Fruit fly (Drosophila melanogaster): ENCODE measurements around the gene Adk2.

Adk2 gene

DNA sequence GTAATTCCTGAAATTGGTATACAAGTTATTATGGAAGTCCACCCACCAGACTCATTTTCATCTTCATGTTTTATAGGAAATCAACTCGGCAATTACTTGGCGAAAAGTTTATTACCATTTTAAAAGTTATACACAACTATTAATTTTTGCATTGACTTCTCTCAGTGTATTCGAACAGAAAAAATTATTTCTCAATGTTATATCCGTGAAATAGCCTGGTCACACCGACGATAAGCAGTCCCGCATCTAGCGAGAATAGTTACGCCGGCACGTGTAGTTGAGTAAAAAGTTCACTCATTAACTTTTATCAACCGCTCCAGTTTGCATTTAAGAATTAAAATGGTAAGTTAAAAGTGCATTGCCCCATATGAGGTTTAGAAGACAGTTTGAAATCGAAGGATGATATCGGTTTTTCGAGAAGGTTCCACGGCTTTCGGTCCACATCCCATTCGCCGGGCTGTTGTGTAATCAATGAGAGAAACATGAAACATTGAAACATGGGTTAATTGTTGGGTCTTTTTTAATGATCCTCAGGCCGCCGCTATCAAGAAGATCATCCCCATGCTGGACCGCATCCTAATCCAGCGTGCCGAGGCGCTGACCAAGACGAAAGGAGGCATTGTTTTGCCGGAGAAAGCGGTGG lies 6.5 kb downstream of the Adk2 start, which contains the start of gene CG11267:
Gene CG11267, plus strand, starts transcription at position 228 of the 643 bp plus-strand sequence.
- peak; percentile 42 for TF ChIP-seq noc (tag; optimal IDR thresholded peaks at IDR 0.05)

DNA sequence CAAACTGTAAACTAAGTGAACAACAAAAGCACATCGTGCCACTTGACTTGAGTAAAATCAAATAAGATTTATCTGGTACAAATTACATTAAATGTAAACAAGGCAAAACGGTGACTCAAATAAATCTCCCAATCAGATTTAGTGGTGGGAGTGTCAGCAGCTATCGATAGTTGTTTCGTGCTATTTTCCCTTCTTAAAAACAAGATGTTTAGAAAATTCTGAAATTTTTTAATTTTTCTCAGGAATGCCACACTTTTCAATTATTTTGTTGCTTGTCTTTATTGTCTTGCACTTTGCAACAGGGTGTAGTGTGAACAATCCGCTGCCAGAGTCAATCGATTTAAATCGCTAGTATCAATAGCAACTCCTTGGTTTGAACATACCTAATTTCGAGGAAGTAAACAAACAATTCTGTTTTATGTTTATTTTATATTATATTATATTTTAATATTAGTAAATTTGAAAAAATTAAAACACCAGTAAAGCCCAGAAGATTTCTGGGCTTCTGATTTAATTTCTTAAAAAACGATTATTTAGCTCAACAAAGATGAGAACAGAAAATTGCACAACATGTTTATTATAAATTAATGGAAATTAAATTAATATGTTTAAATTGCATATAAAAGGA lies 7.2 kb downstream of the Adk2 start, which contains the start of gene MICAL-like:
Gene MICAL-like, minus strand, starts transcription at position 138 of the 628 bp plus-strand sequence.
- TF ChIP-seq noc (tag; optimal IDR thresholded peaks at IDR 0.05), result no peak

DNA sequence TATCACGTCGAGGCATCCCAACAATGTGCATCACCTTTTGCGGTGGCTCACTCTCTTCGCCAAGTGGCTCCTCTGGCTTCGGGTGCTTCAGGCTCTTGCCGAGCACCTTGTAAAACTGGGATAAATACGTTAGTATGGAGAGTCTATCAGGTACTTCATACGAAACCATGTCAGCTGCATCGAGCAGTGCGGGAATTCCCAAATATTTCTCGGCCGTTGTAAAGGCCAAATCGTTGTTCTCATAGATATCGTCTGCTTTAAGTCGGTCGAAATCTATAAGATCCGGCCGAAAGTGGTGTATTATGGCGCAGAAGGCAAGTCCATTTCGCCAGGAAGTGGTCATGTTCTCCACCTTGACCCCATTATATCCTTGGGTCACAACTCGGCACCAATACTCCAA lies 7.8 kb downstream of the Adk2 start:
- no peak for TF ChIP-seq noc (tag; optimal IDR thresholded peaks at IDR 0.05)

DNA sequence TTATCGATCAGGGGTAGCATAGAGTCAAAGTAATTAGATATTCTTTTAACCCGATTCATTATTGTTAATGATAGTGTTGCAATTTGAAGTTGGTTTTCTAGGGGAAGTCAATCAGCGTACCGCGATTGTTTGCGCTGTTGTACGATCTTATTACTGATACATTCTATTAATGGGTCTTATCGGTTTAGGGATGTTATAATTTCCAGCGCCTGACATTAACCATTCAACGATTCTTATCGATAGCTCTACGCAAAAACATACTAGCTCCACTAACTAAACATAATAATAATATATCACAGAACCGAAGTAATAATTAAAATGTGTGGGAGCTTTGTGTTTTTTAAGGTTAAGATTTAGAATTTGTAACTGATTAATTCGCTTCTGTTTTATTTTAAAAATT lies 11.0 kb downstream of the Adk2 start, which contains the start of gene Cul6:
Gene Cul6, minus strand, starts transcription at position 175 of the 400 bp plus-strand sequence.
- no peak for TF ChIP-seq noc (tag; optimal IDR thresholded peaks at IDR 0.05)

DNA sequence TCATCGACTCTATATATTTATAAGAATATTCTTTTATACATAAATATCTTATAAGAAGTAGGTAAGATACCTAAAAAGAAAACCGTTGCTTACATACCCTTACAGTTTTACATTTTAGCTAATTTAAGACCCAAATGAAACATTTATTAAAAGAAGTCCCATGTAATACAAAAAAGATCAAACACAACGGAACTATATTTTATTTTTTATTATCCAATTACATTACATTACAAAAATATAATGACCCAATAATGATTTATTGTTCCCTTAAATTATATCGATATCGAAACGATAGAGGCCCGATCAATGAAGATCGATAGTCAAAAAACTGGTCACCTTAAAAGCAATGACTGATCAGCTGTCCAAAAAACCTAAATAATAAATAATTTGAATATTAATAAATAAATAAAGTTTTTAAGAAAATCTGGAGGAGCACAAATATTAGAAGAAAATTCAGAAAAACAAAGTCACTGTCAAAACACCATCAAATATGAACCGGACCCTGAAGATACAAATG lies 14.5 kb downstream of the Adk2 start:
- no peak for TF ChIP-seq noc (tag; optimal IDR thresholded peaks at IDR 0.05)

DNA sequence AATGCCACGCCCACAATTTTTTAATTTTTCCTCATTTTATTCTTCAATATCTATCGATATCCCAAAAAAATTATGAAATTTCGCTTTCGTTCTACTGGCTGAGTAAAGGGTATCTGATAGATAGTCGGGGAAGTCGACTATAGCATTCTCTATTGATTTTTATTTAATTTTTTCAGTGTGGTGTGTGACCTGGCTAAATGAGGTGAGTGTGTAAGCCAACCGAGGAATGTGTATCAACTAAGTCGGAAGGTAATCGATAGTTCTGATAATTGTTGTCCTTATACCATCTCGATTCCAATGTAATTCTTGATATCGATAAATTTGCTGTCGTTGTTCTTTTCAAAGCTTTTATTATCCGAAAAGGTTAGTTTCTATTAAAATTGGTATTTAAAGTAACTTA lies 16.0 kb downstream of the Adk2 start, which contains the start of gene CG11263:
Gene CG11263, plus strand, starts transcription at position 328 of the 400 bp plus-strand sequence.
- TF ChIP-seq noc (tag; optimal IDR thresholded peaks at IDR 0.05), result no peak

DNA sequence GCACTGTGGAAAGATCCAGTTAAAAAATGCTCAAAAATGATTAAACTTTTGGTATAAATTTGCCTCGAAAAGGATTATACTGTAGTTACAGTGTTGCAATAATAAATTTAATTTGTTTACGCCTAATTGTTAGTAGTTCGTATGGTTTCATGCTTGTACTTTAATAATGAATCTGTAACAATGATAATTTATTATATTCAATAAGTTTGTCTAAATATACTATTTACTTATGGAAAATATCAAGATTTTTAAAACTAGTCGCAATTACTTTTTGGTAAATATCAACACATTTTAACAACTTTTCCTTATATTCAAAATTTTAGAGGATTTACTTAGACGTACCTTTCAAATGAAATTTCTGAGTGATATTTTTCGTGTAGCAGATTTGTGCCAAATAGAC lies 27.7 kb downstream of the Adk2 start, which contains the start of gene CG11262:
Gene CG11262, plus strand, starts transcription at position 301 of the 400 bp plus-strand sequence.
- TF ChIP-seq noc (tag; optimal IDR thresholded peaks at IDR 0.05), result no peak

DNA sequence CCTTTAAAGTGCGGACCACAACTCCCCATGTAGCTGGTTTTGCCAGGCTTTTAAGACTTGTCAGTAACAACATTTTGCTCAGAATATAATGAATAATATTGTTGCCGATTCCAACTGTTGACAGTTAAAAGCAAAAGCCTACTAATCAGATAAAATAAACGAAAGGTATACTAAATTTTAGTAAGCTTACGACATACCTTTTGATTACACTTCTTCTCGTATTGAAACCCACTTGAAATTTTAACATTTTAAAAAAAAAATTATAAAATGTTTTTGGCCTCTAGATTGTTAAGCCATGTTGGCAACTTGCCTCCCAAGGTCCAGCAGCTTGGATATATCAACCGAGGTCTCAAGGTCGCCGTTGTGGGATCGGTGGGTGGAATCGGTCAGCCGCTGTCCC lies 50.2 kb downstream of the Adk2 start, which contains the start of the genes CG10748 and CG10749:
Gene CG10748, minus strand, starts transcription at position 101 of the 400 bp plus-strand sequence.
Gene CG10749, plus strand, starts transcription at position 216 of the 400 bp plus-strand sequence.
- TF ChIP-seq noc (tag; optimal IDR thresholded peaks at IDR 0.05), result no peak
